Worm (Caenorhabditis elegans) whole organism, L2 larva: ENCODE data around the gene T25B9.12.

ENCODE experiments used
- lin-11 ChIP-seq: fragments of 150-350 bp; sonication (generic microtip); optimal IDR thresholded peaks from 2 replicates; lab custom pipeline; 2014; ENCODE audit warnings: missing biosample characterization, missing genetic modification characterization, inconsistent platforms, mixed read lengths
- lin-13 ChIP-seq: fragments of 150-350 bp; optimal IDR thresholded peaks from 2 replicates; lab custom pipeline; 2014; ENCODE audit warnings: missing biosample characterization, missing genetic modification reagents, missing genetic modification characterization

- no peak for TF ChIP-seq lin-11 (tag; lab: Kevin White, UChicago)
- no peak for TF ChIP-seq lin-13 (GFP tag; lab: Kevin White, UChicago)
Observed at ce11 chrIV:10718075-10718474, 47.1 kb upstream of the T25B9.12 start.
